Worm (Caenorhabditis elegans): Measurements from ENCODE around the gene F09C6.3.

The F09C6.3 gene

DNA sequence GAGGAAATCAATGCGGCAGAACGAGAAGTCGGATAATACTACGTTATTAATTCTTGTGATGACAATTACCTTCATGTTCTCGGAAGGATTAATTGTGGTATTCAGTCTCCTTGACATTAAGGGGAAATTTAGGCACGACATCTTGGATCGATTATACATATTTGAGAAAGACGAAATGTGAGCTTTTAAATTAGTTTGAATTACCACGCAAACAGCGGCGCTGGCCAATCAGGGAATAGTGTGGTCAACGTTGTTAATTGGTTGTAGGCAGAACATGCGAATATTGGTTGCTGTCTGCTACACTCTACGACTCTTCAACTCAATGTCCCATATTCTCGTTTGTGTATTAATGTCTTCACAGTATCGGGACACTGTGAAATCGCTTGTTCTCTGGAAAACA lies 5.0 kb downstream of the F09C6.3 start, which contains the start of gene F49A5.10:
Gene F49A5.10, plus strand, starts transcription at position 301 of the 400 bp plus-strand sequence.
- TF ChIP-seq ceh-8 (GFP tag; optimal IDR thresholded peaks at IDR 0.05) (no peak), efl-1 (optimal IDR thresholded peaks at IDR 0.05) (no peak), efl-1 (GFP tag; optimal IDR thresholded peaks at IDR 0.05 in 1 of 2) (no peak), nhr-71 (tag; optimal IDR thresholded peaks at IDR 0.05) (no peak), snu-23 (GFP tag; optimal IDR thresholded peaks at IDR 0.05) (no peak), dpl-1 (GFP tag; optimal IDR thresholded peaks at IDR 0.05) (no peak), lin-13 (GFP tag; optimal IDR thresholded peaks at IDR 0.05) (no peak), F16B12.6 (tag; optimal IDR thresholded peaks at IDR 0.05) (no peak), nhr-12 (tag; optimal IDR thresholded peaks at IDR 0.05) (no peak), unc-86 (tag; optimal IDR thresholded peaks at IDR 0.05) (no peak), vab-15 (tag; optimal IDR thresholded peaks at IDR 0.05) (no peak), ceh-82 (tag; optimal IDR thresholded peaks at IDR 0.05) (no peak), jun-1 (tag; optimal IDR thresholded peaks at IDR 0.05) (no peak), grh-1 (GFP tag; IDR thresholded peaks at IDR 0.05) (no peak), dsc-1 (tag; optimal IDR thresholded peaks at IDR 0.05) (no peak), fos-1 (tag; optimal IDR thresholded peaks at IDR 0.05) (no peak), xbp-1 (tag; optimal IDR thresholded peaks at IDR 0.05) (no peak), swsn-7 (tag; optimal IDR thresholded peaks at IDR 0.05) (no peak), nhr-19 (GFP tag; conservative IDR thresholded peaks at IDR 0.05) (no peak)

DNA sequence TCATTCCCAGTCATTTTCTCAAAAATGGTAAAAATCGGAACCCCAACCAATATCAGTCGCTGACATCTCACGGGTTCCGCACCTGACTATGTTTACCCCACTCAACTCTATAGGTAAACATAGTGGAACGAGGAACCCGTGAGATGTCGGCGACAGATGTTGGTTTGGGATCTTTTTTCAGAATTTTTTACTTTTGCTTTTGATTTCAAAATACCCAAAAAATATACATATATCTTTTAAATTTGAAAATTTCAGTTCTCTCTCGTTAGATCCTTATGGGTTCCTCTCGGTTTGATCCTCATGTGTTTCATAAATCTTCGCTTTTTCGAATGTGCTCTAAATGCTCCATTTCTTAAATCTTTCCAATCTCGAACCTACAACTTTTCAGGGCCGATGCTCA lies 6.3 kb downstream of the F09C6.3 start, which contains the start of gene srw-23:
Gene srw-23, plus strand, starts transcription at position 301 of the 400 bp plus-strand sequence.
- TF ChIP-seq C16A3.4 (tag; optimal IDR thresholded peaks at IDR 0.05) (no peak), efl-1 (optimal IDR thresholded peaks at IDR 0.05) (no peak), efl-1 (GFP tag; optimal IDR thresholded peaks at IDR 0.05 in 1 of 2) (peak in 1 of 2 experiments; percentile 30)

DNA sequence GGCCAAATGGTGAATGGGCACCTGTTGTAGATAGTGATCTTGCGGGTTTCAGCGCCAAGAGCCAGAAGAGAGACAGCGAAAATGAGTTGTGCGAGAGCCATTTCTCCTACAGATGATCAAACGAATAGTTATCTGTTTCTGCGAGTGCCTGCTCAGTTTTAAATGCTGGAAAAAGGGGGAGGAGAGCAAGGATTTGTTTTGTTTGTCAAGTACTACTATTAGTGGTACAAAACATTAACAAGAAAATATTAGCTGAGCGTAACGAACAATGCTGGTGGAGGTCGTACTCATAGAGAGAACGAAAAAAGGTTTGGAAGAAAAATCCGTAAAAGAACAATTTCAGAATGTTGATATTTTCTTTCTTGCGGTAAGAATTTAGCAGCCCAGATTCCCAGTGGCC lies 8.6 kb downstream of the F09C6.3 start, which contains the start of gene thn-4:
Gene thn-4, minus strand, starts transcription at position 101 of the 400 bp plus-strand sequence.
- no peak for TF ChIP-seq unc-86 (tag; optimal IDR thresholded peaks at IDR 0.05)
- TF ChIP-seq efl-1 (optimal IDR thresholded peaks at IDR 0.05): no peak
- peak in 1 of 2 experiments; percentile 24 for TF ChIP-seq efl-1 (GFP tag; optimal IDR thresholded peaks at IDR 0.05 in 1 of 2)

DNA sequence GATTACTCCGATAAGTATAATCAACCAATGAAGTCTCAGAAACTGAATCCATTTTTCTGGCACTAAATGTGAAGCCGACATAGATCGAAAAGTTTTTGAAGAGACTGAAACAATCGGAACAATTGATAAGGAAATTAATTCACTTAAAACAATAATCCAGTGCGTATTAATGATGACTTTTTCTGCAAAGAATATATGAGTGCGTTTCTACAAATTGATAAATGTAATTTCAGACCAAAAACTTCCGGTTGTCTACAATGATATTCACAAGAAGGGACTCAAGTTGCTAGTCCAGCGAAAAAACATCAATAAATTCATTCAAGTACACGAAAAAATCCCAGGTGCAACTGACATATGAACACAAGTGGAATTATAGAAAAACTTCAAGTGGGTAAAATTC lies 10.2 kb downstream of the F09C6.3 start, which contains the start of gene clec-33:
Gene clec-33, minus strand, starts transcription at position 101 of the 400 bp plus-strand sequence.
- no peak for TF ChIP-seq nhr-12 (tag; optimal IDR thresholded peaks at IDR 0.05)
- no peak for TF ChIP-seq fkh-10 (GFP tag; optimal IDR thresholded peaks at IDR 0.05)
- no peak for TF ChIP-seq ceh-88 (GFP tag; IDR thresholded peaks at IDR 0.05)
- no peak for TF ChIP-seq nhr-71 (tag; optimal IDR thresholded peaks at IDR 0.05)
- no peak for TF ChIP-seq ets-5 (GFP tag; IDR thresholded peaks at IDR 0.05)
- TF ChIP-seq grh-1 (GFP tag; IDR thresholded peaks at IDR 0.05): no peak
- TF ChIP-seq C04F5.9 (tag; optimal IDR thresholded peaks at IDR 0.05): no peak
- TF ChIP-seq isw-1 (GFP tag; IDR thresholded peaks at IDR 0.05): no peak
- no peak for TF ChIP-seq ces-1 (GFP tag; optimal IDR thresholded peaks at IDR 0.05)
- TF ChIP-seq snu-23 (GFP tag; optimal IDR thresholded peaks at IDR 0.05): no peak
- no peak for TF ChIP-seq fkh-8 (tag; optimal IDR thresholded peaks at IDR 0.05)
- no peak for TF ChIP-seq lir-3 (tag; optimal IDR thresholded peaks at IDR 0.05; ENCODE audit: poor library complexity)
- no peak for TF ChIP-seq nhr-19 (GFP tag; conservative IDR thresholded peaks at IDR 0.05)
- TF ChIP-seq ama-1 (optimal IDR thresholded peaks at IDR 0.05): no peak
- TF ChIP-seq lin-13 (GFP tag; optimal IDR thresholded peaks at IDR 0.05): no peak
- no peak for TF ChIP-seq aly-2 (tag; optimal IDR thresholded peaks at IDR 0.05)
- no peak for TF ChIP-seq nhr-76 (tag; optimal IDR thresholded peaks at IDR 0.05)
- no peak for TF ChIP-seq nhr-84 (tag; optimal IDR thresholded peaks at IDR 0.05)
- no peak for TF ChIP-seq pax-3 (tag; optimal IDR thresholded peaks at IDR 0.05)

DNA sequence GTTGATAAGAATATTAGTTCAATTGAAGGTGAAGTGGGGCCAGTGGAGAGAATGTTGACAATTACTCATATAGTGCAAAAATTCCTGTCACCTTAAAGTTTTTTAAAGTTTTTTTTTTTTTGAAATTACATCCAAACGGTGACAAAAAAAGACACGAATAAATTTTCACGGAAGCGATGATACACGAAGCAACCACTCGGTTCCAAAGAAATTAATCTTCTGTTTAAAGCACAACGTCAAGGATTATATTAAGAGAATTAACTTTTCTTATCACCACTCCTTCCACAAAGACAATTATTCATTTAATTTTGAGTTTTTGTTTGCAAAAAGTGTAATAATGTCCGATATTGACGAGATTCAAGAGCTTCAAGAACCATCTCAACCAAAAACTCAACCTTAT lies 14.6 kb downstream of the F09C6.3 start, which contains the start of gene clec-28:
Gene clec-28, plus strand, starts transcription at position 301 of the 400 bp plus-strand sequence.
- TF ChIP-seq ceh-8 (GFP tag; optimal IDR thresholded peaks at IDR 0.05): no peak
- TF ChIP-seq lin-15B (tag; optimal IDR thresholded peaks at IDR 0.05): no peak
- TF ChIP-seq dpl-1 (GFP tag; optimal IDR thresholded peaks at IDR 0.05): no peak
- no peak for TF ChIP-seq hlh-4 (tag; optimal IDR thresholded peaks at IDR 0.05)
- TF ChIP-seq fos-1 (tag; optimal IDR thresholded peaks at IDR 0.05): no peak
- no peak for TF ChIP-seq aha-1 (tag; optimal IDR thresholded peaks at IDR 0.05)
- no peak for TF ChIP-seq ceh-63 (GFP tag; optimal IDR thresholded peaks at IDR 0.05)
- no peak for TF ChIP-seq ztf-11 (tag; optimal IDR thresholded peaks at IDR 0.05)
- no peak for TF ChIP-seq mep-1 (tag; optimal IDR thresholded peaks at IDR 0.05)
- TF ChIP-seq sox-4 (tag; optimal IDR thresholded peaks at IDR 0.05): no peak
- TF ChIP-seq F16B12.6 (tag; optimal IDR thresholded peaks at IDR 0.05): no peak
- TF ChIP-seq unc-30 (tag; optimal IDR thresholded peaks at IDR 0.05): no peak
- no peak for TF ChIP-seq efl-3 (GFP tag; optimal IDR thresholded peaks at IDR 0.05)
- no peak for TF ChIP-seq hlh-17 (GFP tag; optimal IDR thresholded peaks at IDR 0.05; ENCODE audit: borderline replicate concordance)
- TF ChIP-seq unc-62 (GFP tag; optimal IDR thresholded peaks at IDR 0.05): no peak
- TF ChIP-seq alr-1 (tag; optimal IDR thresholded peaks at IDR 0.05; ENCODE audit: borderline replicate concordance): no peak
- no peak for TF ChIP-seq unc-98 (GFP tag; IDR thresholded peaks at IDR 0.05)
- no peak for TF ChIP-seq nhr-76 (tag; optimal IDR thresholded peaks at IDR 0.05)
